Worm (Caenorhabditis elegans): ENCODE data around the gene F38C2.1.

ce11 chrIV:16225747-16226146, 21.5 kb upstream of the F38C2.1 start, which contains the start of gene H25K10.4:
- TF ChIP-seq ets-4 (GFP tag; optimal IDR thresholded peaks at IDR 0.05) (no peak), C17E4.6 (GFP tag; IDR thresholded peaks at IDR 0.05) (no peak), ama-1 (optimal IDR thresholded peaks at IDR 0.05) (no peak), ama-1 (GFP tag; optimal IDR thresholded peaks at IDR 0.05) (no peak), bed-1 (GFP tag; IDR thresholded peaks at IDR 0.05) (no peak), zim-3 (tag; optimal IDR thresholded peaks at IDR 0.05) (no peak), mcd-1 (GFP tag; IDR thresholded peaks at IDR 0.05) (no peak), snpc-4 (GFP tag; optimal IDR thresholded peaks at IDR 0.05) (no peak), snpc-4 (tag; optimal IDR thresholded peaks at IDR 0.05) (no peak), sdz-38 (tag; optimal IDR thresholded peaks at IDR 0.05) (no peak), lsy-27 (tag; optimal IDR thresholded peaks at IDR 0.05; ENCODE audit: borderline replicate concordance, insufficient read depth) (no peak), F52B5.7 (tag; optimal IDR thresholded peaks at IDR 0.05) (no peak), cebp-2 (GFP tag; IDR thresholded peaks at IDR 0.05) (no peak), pha-4 (tag; optimal IDR thresholded peaks at IDR 0.05) (no peak), let-607 (tag; optimal IDR thresholded peaks at IDR 0.05) (no peak)

Measured in whole organism, young adult.